Worm (Caenorhabditis elegans): ENCODE measurements around the gene Y38H6C.23.

DNA sequence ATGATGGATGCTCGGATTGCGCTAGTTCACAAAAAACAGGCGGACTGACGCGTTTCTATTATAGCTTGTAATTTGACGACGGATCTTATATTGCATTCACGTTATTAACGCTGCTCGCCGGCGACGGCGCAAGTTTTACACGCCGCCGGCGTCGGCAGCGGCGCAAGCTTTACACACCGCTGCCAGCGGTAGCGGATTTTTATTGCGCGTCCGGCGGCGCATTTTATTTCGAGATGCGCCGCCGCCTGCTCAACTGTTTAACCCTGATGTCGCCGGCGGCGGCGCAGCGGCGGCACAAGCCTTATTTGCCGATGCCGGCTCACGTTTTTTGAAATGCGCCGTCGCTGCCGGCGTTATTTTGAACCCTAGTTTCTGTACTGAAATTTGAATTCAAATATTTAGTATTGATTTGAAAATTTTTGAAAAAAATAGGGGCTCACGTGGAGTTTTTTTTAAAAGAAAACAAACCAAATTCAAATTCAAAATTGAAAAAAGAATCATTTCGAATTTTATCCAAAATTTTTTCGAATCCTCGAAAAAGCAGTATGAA is 48.5 kb upstream of the Y38H6C.23 start, which contains the start of gene ttr-57:
- TF ChIP-seq lin-39 (tag; optimal IDR thresholded peaks at IDR 0.05) = no peak
- no peak for TF ChIP-seq nhr-237 (tag; optimal IDR thresholded peaks at IDR 0.05)
